Fruit fly (Drosophila melanogaster): ENCODE measurements around the gene CG7950.
A peak's percentile ranks its signal among the peaks of the same experiment; 100 is the strongest.

The CG7950 gene

DNA sequence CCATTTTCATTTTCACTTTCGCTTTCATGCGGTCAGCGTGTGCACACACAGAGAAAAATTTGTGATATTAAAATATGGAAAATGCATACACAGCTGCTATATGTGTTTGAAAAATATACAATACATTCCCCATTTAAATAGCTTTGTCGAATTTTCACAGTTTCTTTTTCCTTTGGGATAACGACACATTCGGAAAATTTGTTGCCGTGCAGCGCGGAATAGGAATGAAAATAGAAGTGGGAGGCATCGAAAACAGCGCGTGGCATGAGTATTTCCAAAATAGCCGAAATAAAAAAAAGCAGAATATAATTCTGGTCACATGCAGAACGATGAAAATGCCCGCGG, 36.0 kb downstream of the CG7950 start (continued):
- TF ChIP-seq CG33213 (GFP tag; optimal IDR thresholded peaks at IDR 0.05) (peak; percentile 81), CG11398 (GFP tag; optimal IDR thresholded peaks at IDR 0.05) (peak; percentile 73), CG1832 (GFP tag; optimal IDR thresholded peaks at IDR 0.05) (no peak), CG16779 (GFP tag; IDR thresholded peaks at IDR 0.05) (peak; percentile 80), Atf-2 (GFP tag; optimal IDR thresholded peaks at IDR 0.05) (peak; percentile 86), exex (tag; optimal IDR thresholded peaks at IDR 0.05) (peak; percentile 48), Oli (tag; optimal IDR thresholded peaks at IDR 0.05) (peak; percentile 81), ssp (GFP tag; IDR thresholded peaks at IDR 0.05) (peak; percentile 76), aop (GFP tag; IDR thresholded peaks at IDR 0.05) (no peak), sd (tag; optimal IDR thresholded peaks at IDR 0.05) (peak; percentile 87), CG2120 (GFP tag; optimal IDR thresholded peaks at IDR 0.05) (peak; percentile 95), pros (GFP tag; optimal IDR thresholded peaks at IDR 0.05) (no peak), ap (GFP tag; IDR thresholded peaks at IDR 0.05) (peak; percentile 78), grau (tag; optimal IDR thresholded peaks at IDR 0.05) (peak; percentile 86), CG13287 (GFP tag; IDR thresholded peaks at IDR 0.05; ENCODE audit: partially characterized antibody) (no peak), hth (optimal IDR thresholded peaks at IDR 0.05) (no peak), CG12071 (GFP tag; optimal IDR thresholded peaks at IDR 0.05) (peak; percentile 84), E2f2 (GFP tag; IDR thresholded peaks at IDR 0.05) (peak; percentile 57), unc-4 (GFP tag; IDR thresholded peaks at IDR 0.05; ENCODE audit: partially characterized antibody) (no peak), pzg (GFP tag; optimal IDR thresholded peaks at IDR 0.05) (peak; percentile 4), CG3407 (GFP tag; optimal IDR thresholded peaks at IDR 0.05) (peak; percentile 71), CG6765 (GFP tag; optimal IDR thresholded peaks at IDR 0.05) (peak; percentile 48), Myb (GFP tag; optimal IDR thresholded peaks at IDR 0.05) (peak; percentile 74), Ptx1 (GFP tag; IDR thresholded peaks at IDR 0.05) (peak; percentile 92), sna (GFP tag; IDR thresholded peaks at IDR 0.05; ENCODE audit: partially characterized antibody) (no peak), CG12769 (tag; optimal IDR thresholded peaks at IDR 0.05) (peak; percentile 96), CG14965 (GFP tag; optimal IDR thresholded peaks at IDR 0.05; ENCODE audit: borderline replicate concordance) (peak; percentile 63), TFAM (GFP tag; optimal IDR thresholded peaks at IDR 0.05) (peak; percentile 9), NC2β (GFP tag; optimal IDR thresholded peaks at IDR 0.05) (peak; percentile 81), CG15479 (GFP tag; optimal IDR thresholded peaks at IDR 0.05) (no peak), CG6254 (GFP tag; optimal IDR thresholded peaks at IDR 0.05) (peak; percentile 75), lmd (GFP tag; IDR thresholded peaks at IDR 0.05) (peak; percentile 90), Sry-β (GFP tag; optimal IDR thresholded peaks at IDR 0.05) (no peak), sug (tag; optimal IDR thresholded peaks at IDR 0.05) (peak; percentile 77), crol (GFP tag; IDR thresholded peaks at IDR 0.05) (no peak; the same call in 1 of the 2 replicates), CG18011 (GFP tag; optimal IDR thresholded peaks at IDR 0.05) (peak; percentile 52), Fer3 (tag; optimal IDR thresholded peaks at IDR 0.05) (peak; percentile 88), Doc2 (GFP tag; IDR thresholded peaks at IDR 0.05) (peak; percentile 62), HHEX (GFP tag; optimal IDR thresholded peaks at IDR 0.05) (peak; percentile 86), mam (GFP tag; optimal IDR thresholded peaks at IDR 0.05) (peak; percentile 89), insv (GFP tag; optimal IDR thresholded peaks at IDR 0.05) (no peak), Dip3 (GFP tag; optimal IDR thresholded peaks at IDR 0.05) (peak; percentile 83), trem (tag; optimal IDR thresholded peaks at IDR 0.05) (peak; percentile 66), CoRest (tag; optimal IDR thresholded peaks at IDR 0.05) (peak; percentile 87), peb (GFP tag; IDR thresholded peaks at IDR 0.05) (peak; percentile 77), run (tag; optimal IDR thresholded peaks at IDR 0.05) (peak; percentile 87), pan (optimal IDR thresholded peaks at IDR 0.05) (no peak), pan (GFP tag; optimal IDR thresholded peaks at IDR 0.05 in 1 of 2, IDR thresholded peaks at IDR 0.05 in 1 of 2) (peak in 1 of 2 experiments; percentile 86), jumu (GFP tag; optimal IDR thresholded peaks at IDR 0.05) (peak; percentile 83), Poxn (GFP tag; IDR thresholded peaks at IDR 0.05) (peak; percentile 78), eve (GFP tag; optimal IDR thresholded peaks at IDR 0.05) (peak in 1 of 2 experiments; percentile 76)
